Fruit fly (Drosophila melanogaster): ENCODE measurements around the gene CG13113.

CG13113 gene

dm6 chr2L:9565387-9565786 is 21.4 kb downstream of the CG13113 start, which contains the start of gene CG46468:
CG46468 (minus strand) TSS chr2L:9565438.
- no peak for TF ChIP-seq Hr96 (GFP tag; optimal IDR thresholded peaks at IDR 0.05)
- TF ChIP-seq Crg-1 (GFP tag; optimal IDR thresholded peaks at IDR 0.05), result no peak
- no peak for TF ChIP-seq tj (GFP tag; optimal IDR thresholded peaks at IDR 0.05)
- no peak for TF ChIP-seq CG7045 (GFP tag; optimal IDR thresholded peaks at IDR 0.05)
- TF ChIP-seq CG12768 (GFP tag; optimal IDR thresholded peaks at IDR 0.05), result no peak
- no peak for TF ChIP-seq CG11617 (GFP tag; optimal IDR thresholded peaks at IDR 0.05)
- TF ChIP-seq Mnt (GFP tag; optimal IDR thresholded peaks at IDR 0.05), result no peak
- no peak for TF ChIP-seq cnc (optimal IDR thresholded peaks at IDR 0.05)
- TF ChIP-seq CG7101 (tag; optimal IDR thresholded peaks at IDR 0.05), result no peak
- no peak for TF ChIP-seq CG5204 (GFP tag; optimal IDR thresholded peaks at IDR 0.05)
- TF ChIP-seq CG33017 (tag; optimal IDR thresholded peaks at IDR 0.05), result no peak

- TF ChIP-seq Crg-1 (GFP tag; optimal IDR thresholded peaks at IDR 0.05) (no peak), CG12768 (GFP tag; optimal IDR thresholded peaks at IDR 0.05) (no peak), kay (GFP tag; ENCODE audit: borderline replicate concordance) (no peak), CG7101 (tag; optimal IDR thresholded peaks at IDR 0.05) (no peak), bab1 (GFP tag; optimal IDR thresholded peaks at IDR 0.05) (no peak), CG11617 (GFP tag; optimal IDR thresholded peaks at IDR 0.05) (no peak), CG14711 (tag; optimal IDR thresholded peaks at IDR 0.05) (no peak), toe (GFP tag; optimal IDR thresholded peaks at IDR 0.05) (no peak), Hr96 (GFP tag; optimal IDR thresholded peaks at IDR 0.05) (no peak), CG7045 (GFP tag; optimal IDR thresholded peaks at IDR 0.05) (no peak), tj (GFP tag; optimal IDR thresholded peaks at IDR 0.05) (no peak), CG5204 (GFP tag; optimal IDR thresholded peaks at IDR 0.05) (no peak), CG1620 (GFP tag; optimal IDR thresholded peaks at IDR 0.05) (no peak), CG33017 (tag; optimal IDR thresholded peaks at IDR 0.05) (no peak), ovo (GFP tag; optimal IDR thresholded peaks at IDR 0.05) (no peak)
Observed at dm6 chr2L:9566656-9567055, 22.7 kb downstream of the CG13113 start, which contains the start of gene jp. jp (minus strand) TSS chr2L:9566750.

- TF ChIP-seq Crg-1 (GFP tag; optimal IDR thresholded peaks at IDR 0.05), result peak; percentile 98
- TF ChIP-seq kay (GFP tag; ENCODE audit: borderline replicate concordance), result peak; percentile 97
- TF ChIP-seq CG7045 (GFP tag; optimal IDR thresholded peaks at IDR 0.05), result peak; percentile 98
- peak; percentile 92 for TF ChIP-seq CG1620 (GFP tag; optimal IDR thresholded peaks at IDR 0.05)
- TF ChIP-seq cnc (optimal IDR thresholded peaks at IDR 0.05), result no peak
- TF ChIP-seq ovo (GFP tag; optimal IDR thresholded peaks at IDR 0.05), result peak; percentile 94
- TF ChIP-seq tj (GFP tag; optimal IDR thresholded peaks at IDR 0.05), result peak; percentile 79
- peak; percentile 94 for TF ChIP-seq CG5204 (GFP tag; optimal IDR thresholded peaks at IDR 0.05)
- TF ChIP-seq CG33017 (tag; optimal IDR thresholded peaks at IDR 0.05), result peak; percentile 96
- peak; percentile 87 for TF ChIP-seq CG14711 (tag; optimal IDR thresholded peaks at IDR 0.05)
- TF ChIP-seq CG11617 (GFP tag; optimal IDR thresholded peaks at IDR 0.05), result peak; percentile 97
- TF ChIP-seq CG12768 (GFP tag; optimal IDR thresholded peaks at IDR 0.05), result peak; percentile 97
- TF ChIP-seq Mnt (GFP tag; optimal IDR thresholded peaks at IDR 0.05), result peak; percentile 96
- TF ChIP-seq cic (GFP tag; optimal IDR thresholded peaks at IDR 0.05), result peak; percentile 89
- TF ChIP-seq Clk (GFP tag; optimal IDR thresholded peaks at IDR 0.05), result peak; percentile 75
- peak; percentile 92 for TF ChIP-seq Hr96 (GFP tag; optimal IDR thresholded peaks at IDR 0.05)
- peak; percentile 96 for TF ChIP-seq bab1 (GFP tag; optimal IDR thresholded peaks at IDR 0.05)
- peak; percentile 88 for TF ChIP-seq pad (GFP tag; optimal IDR thresholded peaks at IDR 0.05)
- TF ChIP-seq toe (GFP tag; optimal IDR thresholded peaks at IDR 0.05), result peak; percentile 92
- TF ChIP-seq CG7101 (tag; optimal IDR thresholded peaks at IDR 0.05), result peak; percentile 98
Observed at dm6 chr2L:9567398-9567856, 23.5 kb downstream of the CG13113 start.

dm6 chr2L:9568360-9569088 is 24.6 kb downstream of the CG13113 start, which contains the start of gene brwl:
brwl (plus strand) TSS chr2L:9568890.
- TF ChIP-seq Clk (GFP tag; optimal IDR thresholded peaks at IDR 0.05) (peak; percentile 93), CG11617 (GFP tag; optimal IDR thresholded peaks at IDR 0.05) (peak; percentile 96), CG12768 (GFP tag; optimal IDR thresholded peaks at IDR 0.05) (peak; percentile 97), CG7045 (GFP tag; optimal IDR thresholded peaks at IDR 0.05) (peak; percentile 96), Mnt (GFP tag; optimal IDR thresholded peaks at IDR 0.05) (peak; percentile 86), CG5204 (GFP tag; optimal IDR thresholded peaks at IDR 0.05) (peak; percentile 97), kay (GFP tag; ENCODE audit: borderline replicate concordance) (peak; percentile 76), pad (GFP tag; optimal IDR thresholded peaks at IDR 0.05) (peak; percentile 84), CG14711 (tag; optimal IDR thresholded peaks at IDR 0.05) (peak; percentile 91), CG33017 (tag; optimal IDR thresholded peaks at IDR 0.05) (peak; percentile 95), bab1 (GFP tag; optimal IDR thresholded peaks at IDR 0.05) (peak; percentile 94), Crg-1 (GFP tag; optimal IDR thresholded peaks at IDR 0.05) (peak; percentile 88), Hr96 (GFP tag; optimal IDR thresholded peaks at IDR 0.05) (peak; percentile 96), CG1620 (GFP tag; optimal IDR thresholded peaks at IDR 0.05) (peak; percentile 87), cnc (optimal IDR thresholded peaks at IDR 0.05) (no peak), cic (GFP tag; optimal IDR thresholded peaks at IDR 0.05) (peak; percentile 74), toe (GFP tag; optimal IDR thresholded peaks at IDR 0.05) (peak; percentile 97), tj (GFP tag; optimal IDR thresholded peaks at IDR 0.05) (peak; percentile 85), ovo (GFP tag; optimal IDR thresholded peaks at IDR 0.05) (peak; percentile 86), CG7101 (tag; optimal IDR thresholded peaks at IDR 0.05) (peak; percentile 96)

dm6 chr2L:9569131-9569530 is 25.2 kb downstream of the CG13113 start:
- TF ChIP-seq kay (GFP tag; ENCODE audit: borderline replicate concordance) (peak; percentile 80), ovo (GFP tag; optimal IDR thresholded peaks at IDR 0.05) (no peak)
